Fruit fly (Drosophila melanogaster): ENCODE data around the gene Kap3.

dm6 chrX:11293567-11293966, 46.3 kb downstream of the Kap3 start:
- TF ChIP-seq psq (optimal IDR thresholded peaks at IDR 0.05), result no peak
- TF ChIP-seq h (optimal IDR thresholded peaks at IDR 0.05), result no peak
- TF ChIP-seq insv (optimal IDR thresholded peaks at IDR 0.05), result no peak
